Worm (Caenorhabditis elegans) whole organism, L1 larva: ENCODE data around the gene T05C7.9.
A peak's percentile ranks its signal among the peaks of the same experiment; 100 is the strongest.

Experiments
- F16B12.6 ChIP-seq: fragments of 150-350 bp; optimal IDR thresholded peaks from 2 replicates; lab custom pipeline; 2014; ENCODE audit warnings: missing biosample characterization, missing genetic modification characterization
- efl-1 ChIP-seq, 4 experiments: fragments of 150-350 bp; optimal IDR thresholded peaks in 3 of 4; peaks in 1 of 4; 1 replicate in 1 of 4; 2 replicates in 3 of 4; lab custom pipeline; 2014; ENCODE audit warnings: missing biosample characterization in 2 of 4, missing genetic modification characterization in 2 of 4, missing genetic modification reagents in 2 of 4
- lin-39 ChIP-seq: fragments of 150-350 bp; optimal IDR thresholded peaks from 2 replicates; lab custom pipeline; 2014; ENCODE audit warnings: missing biosample characterization, missing genetic modification reagents, missing genetic modification characterization
- nhr-85 ChIP-seq: sonication (generic microtip); peaks from one replicate; lab custom pipeline; 2016; ENCODE audit warnings: missing genetic modification characterization, inconsistent platforms, missing compliant biosample characterization
- snpc-4 ChIP-seq: fragments of 150-350 bp; optimal IDR thresholded peaks from 2 replicates; lab custom pipeline; 2014; ENCODE audit warnings: missing biosample characterization, missing genetic modification characterization
- zag-1 ChIP-seq: fragments of 150-350 bp; optimal IDR thresholded peaks from 2 replicates; lab custom pipeline; 2014; ENCODE audit warnings: missing biosample characterization, missing genetic modification characterization
- ztf-11 ChIP-seq, 2 experiments: sonication (generic microtip); optimal IDR thresholded peaks; 2 replicates each; lab custom pipeline; 2016 to 2017; ENCODE audit warnings: missing genetic modification characterization in 2 of 2, missing biosample characterization in 1 of 2, missing compliant biosample characterization in 1 of 2

DNA sequence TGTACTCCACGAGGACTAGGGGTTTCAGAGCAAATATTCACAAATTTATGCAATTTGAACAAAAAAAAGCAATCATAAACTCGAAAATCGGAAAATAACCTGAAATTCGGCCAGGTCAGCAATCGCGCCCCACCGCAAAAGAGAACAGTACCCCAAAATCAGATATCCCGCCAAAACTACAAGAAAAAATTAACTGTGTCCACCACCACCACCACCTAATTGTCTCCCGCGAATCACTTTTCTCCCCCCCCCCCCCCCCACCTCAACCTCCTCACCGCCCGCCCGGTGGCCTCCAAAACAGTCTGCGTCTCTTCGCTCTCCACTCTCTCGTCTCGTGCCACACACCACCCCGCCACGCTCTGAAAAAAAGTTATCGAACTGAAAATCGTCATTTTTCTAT lies 49.4 kb downstream of the T05C7.9 start:
- TF ChIP-seq nhr-85 (tag; lab: Kevin White, UChicago) (peak; percentile 27), F16B12.6 (no peak), zag-1 (tag; lab: Kevin White, UChicago) (no peak), ztf-11 (tag; optimal IDR thresholded peaks at IDR 0.05; lab: Kevin White, UChicago) (no peak), snpc-4 (tag; lab: Kevin White, UChicago) (no peak), efl-1 (optimal IDR thresholded peaks at IDR 0.05; lab: Kevin White, UChicago) (no peak), efl-1 (GFP tag; optimal IDR thresholded peaks at IDR 0.05 in 1 of 2; lab: Kevin White, UChicago) (no peak), lin-39 (tag; lab: Kevin White, UChicago) (no peak)
